Worm (Caenorhabditis elegans) whole organism, L1 larva: ENCODE results near the gene comt-1.

Experiments used
- F16B12.6 ChIP-seq: fragments of 150-350 bp; optimal IDR thresholded peaks from 2 replicates; lab custom pipeline; 2014; ENCODE audit warnings: missing biosample characterization, missing genetic modification characterization
- alr-1 ChIP-seq: fragments of 200-800 bp; sonication (Bioruptor generic); optimal IDR thresholded peaks from 2 replicates; lab custom pipeline; 2018; ENCODE audit warnings: borderline replicate concordance, mild to moderate bottlenecking, missing genetic modification characterization, missing compliant biosample characterization
- ama-1 ChIP-seq: fragments of 150-350 bp; optimal IDR thresholded peaks from 2 replicates; lab custom pipeline; 2014
- blmp-1 ChIP-seq: fragments of 150-350 bp; optimal IDR thresholded peaks from 2 replicates; lab custom pipeline; 2014; ENCODE audit warnings: missing biosample characterization, missing genetic modification characterization
- ceh-88 ChIP-seq: fragments of 200-800 bp; sonication (Bioruptor generic); IDR thresholded peaks from 2 replicates; pipeline ENCODE4 v1.3.6; 2022; ENCODE audit warnings: missing genetic modification characterization, missing compliant biosample characterization
- dpl-1 ChIP-seq, 3 experiments: fragments of 150-350 bp in 2 of 3; sonication (generic microtip) in 1 of 3; optimal IDR thresholded peaks; 2 replicates each; lab custom pipeline; 2014 to 2017; ENCODE audit warnings: missing biosample characterization in 3 of 3, missing genetic modification characterization in 3 of 3, missing genetic modification reagents in 3 of 3
- dsc-1 ChIP-seq: sonication (generic microtip); optimal IDR thresholded peaks from 2 replicates; lab custom pipeline; 2016; ENCODE audit warnings: mild to moderate bottlenecking, missing genetic modification characterization, missing compliant biosample characterization
- efl-1 ChIP-seq, 4 experiments: fragments of 150-350 bp; optimal IDR thresholded peaks in 3 of 4; peaks in 1 of 4; 1 replicate in 1 of 4; 2 replicates in 3 of 4; lab custom pipeline; 2014; ENCODE audit warnings: missing biosample characterization in 2 of 4, missing genetic modification characterization in 2 of 4, missing genetic modification reagents in 2 of 4
- elt-2 ChIP-seq: sonication (generic microtip); optimal IDR thresholded peaks from 2 replicates; lab custom pipeline; 2016; ENCODE audit warnings: missing genetic modification characterization, mild to moderate bottlenecking, inconsistent platforms, missing compliant biosample characterization, missing genetic modification reagents
- elt-3 ChIP-seq, 6 experiments: fragments of 150-350 bp in 1 of 6; sonication (generic microtip); optimal IDR thresholded peaks; 2 replicates each; lab custom pipeline; 2017 to 2018; ENCODE audit warnings: missing biosample characterization in 6 of 6, missing genetic modification characterization in 6 of 6, inconsistent platforms in 1 of 6
- ets-5 ChIP-seq: fragments of 200-800 bp; sonication (Bioruptor generic); IDR thresholded peaks from 2 replicates; pipeline ENCODE4 v1.3.6; 2022; ENCODE audit warnings: missing genetic modification characterization, missing compliant biosample characterization
- fkh-10 ChIP-seq: sonication (generic microtip); optimal IDR thresholded peaks from 2 replicates; lab custom pipeline; 2017; ENCODE audit warnings: missing biosample characterization, missing genetic modification reagents, missing genetic modification characterization
- grh-1 ChIP-seq: fragments of 200-800 bp; sonication (Bioruptor generic); IDR thresholded peaks from 2 replicates; pipeline ENCODE4 v1.3.6; 2022; ENCODE audit warnings: missing genetic modification reagents, missing genetic modification characterization, missing compliant biosample characterization
- irx-1 ChIP-seq: sonication (generic microtip); optimal IDR thresholded peaks from 2 replicates; lab custom pipeline; 2016; ENCODE audit warnings: missing genetic modification characterization, missing compliant biosample characterization
- lin-14 ChIP-seq: fragments of 200-800 bp; sonication (Bioruptor generic); optimal IDR thresholded peaks from 2 replicates; lab custom pipeline; 2018; ENCODE audit warnings: mild to moderate bottlenecking, missing genetic modification characterization, moderate library complexity, missing compliant biosample characterization
- lin-15B ChIP-seq: fragments of 150-350 bp; sonication (generic microtip); optimal IDR thresholded peaks from 3 replicates; lab custom pipeline; 2014; ENCODE audit warnings: missing biosample characterization, missing genetic modification characterization
- lin-35 ChIP-seq, 2 experiments: fragments of 150-350 bp; optimal IDR thresholded peaks; 2 replicates each; lab custom pipeline; 2014; ENCODE audit warnings: missing biosample characterization in 2 of 2, missing genetic modification characterization in 2 of 2, missing genetic modification reagents in 2 of 2
- lir-3 ChIP-seq: sonication (generic microtip); optimal IDR thresholded peaks from 2 replicates; lab custom pipeline; 2016; ENCODE audit warnings: mild to moderate bottlenecking, missing genetic modification characterization, moderate library complexity, missing compliant biosample characterization; ENCODE audit not compliant: poor library complexity
- lsy-2 ChIP-seq, 2 experiments: fragments of 150-350 bp; optimal IDR thresholded peaks; 2 replicates each; lab custom pipeline; 2014; ENCODE audit warnings: missing biosample characterization in 2 of 2, missing genetic modification characterization in 2 of 2
- mdl-1 ChIP-seq, 2 experiments: fragments of 150-350 bp; optimal IDR thresholded peaks; 2 replicates each; lab custom pipeline; 2014 to 2017; ENCODE audit warnings: missing biosample characterization in 2 of 2, missing genetic modification characterization in 2 of 2, inconsistent platforms in 1 of 2
- nhr-19 ChIP-seq: fragments of 200-800 bp; sonication (Bioruptor generic); conservative IDR thresholded peaks from 2 replicates; pipeline ENCODE4 v1.3.6; 2022; ENCODE audit warnings: missing genetic modification characterization, missing compliant biosample characterization
- nhr-20 ChIP-seq: sonication (generic microtip); optimal IDR thresholded peaks from 2 replicates; lab custom pipeline; 2016; ENCODE audit warnings: mild to moderate bottlenecking, missing genetic modification characterization, missing compliant biosample characterization
- nhr-237 ChIP-seq: fragments of 150-350 bp; optimal IDR thresholded peaks from 2 replicates; lab custom pipeline; 2014; ENCODE audit warnings: missing biosample characterization, missing genetic modification characterization
- nhr-47 ChIP-seq: sonication (generic microtip); optimal IDR thresholded peaks from 2 replicates; lab custom pipeline; 2016; ENCODE audit warnings: mild to moderate bottlenecking, missing genetic modification characterization, moderate library complexity, missing compliant biosample characterization
- nhr-71 ChIP-seq: sonication (generic microtip); optimal IDR thresholded peaks from 2 replicates; lab custom pipeline; 2016; ENCODE audit warnings: mild to moderate bottlenecking, missing genetic modification characterization, moderate library complexity, missing compliant biosample characterization
- nhr-85 ChIP-seq: sonication (generic microtip); peaks from one replicate; lab custom pipeline; 2016; ENCODE audit warnings: missing genetic modification characterization, inconsistent platforms, missing compliant biosample characterization
- nhr-90 ChIP-seq: sonication (generic microtip); optimal IDR thresholded peaks from 2 replicates; lab custom pipeline; 2016; ENCODE audit warnings: mild to moderate bottlenecking, missing genetic modification characterization, missing compliant biosample characterization; ENCODE audit not compliant: poor library complexity
- pag-3 ChIP-seq: sonication (generic microtip); optimal IDR thresholded peaks from 2 replicates; lab custom pipeline; 2017; ENCODE audit warnings: missing genetic modification characterization, mild to moderate bottlenecking, missing compliant biosample characterization, antibody characterized with exemption, borderline replicate concordance; ENCODE audit not compliant: insufficient read depth
- pax-3 ChIP-seq: fragments of 200-800 bp; sonication (Bioruptor generic); optimal IDR thresholded peaks from 2 replicates; lab custom pipeline; 2018; ENCODE audit warnings: mild to moderate bottlenecking, missing genetic modification characterization, moderate library complexity, missing compliant biosample characterization
- pqm-1 ChIP-seq: sonication (generic microtip); optimal IDR thresholded peaks from 3 replicates; lab custom pipeline; 2017; ENCODE audit warnings: missing biosample characterization, missing genetic modification characterization
- snu-23 ChIP-seq: sonication (generic microtip); optimal IDR thresholded peaks from 2 replicates; lab custom pipeline; 2016; ENCODE audit warnings: missing genetic modification characterization, missing compliant biosample characterization
- tlp-1 ChIP-seq: fragments of 150-350 bp; optimal IDR thresholded peaks from 2 replicates; lab custom pipeline; 2014; ENCODE audit warnings: missing biosample characterization, missing genetic modification characterization
- unc-130 ChIP-seq: fragments of 150-350 bp; optimal IDR thresholded peaks from 2 replicates; lab custom pipeline; 2017; ENCODE audit warnings: missing biosample characterization, missing genetic modification characterization, inconsistent platforms
- unc-86 ChIP-seq: sonication (generic microtip); optimal IDR thresholded peaks from 2 replicates; lab custom pipeline; 2016; ENCODE audit warnings: missing genetic modification characterization, missing compliant biosample characterization
- ztf-11 ChIP-seq, 2 experiments: sonication (generic microtip); optimal IDR thresholded peaks; 2 replicates each; lab custom pipeline; 2016 to 2017; ENCODE audit warnings: missing genetic modification characterization in 2 of 2, missing biosample characterization in 1 of 2, missing compliant biosample characterization in 1 of 2

The comt-1 gene

DNA sequence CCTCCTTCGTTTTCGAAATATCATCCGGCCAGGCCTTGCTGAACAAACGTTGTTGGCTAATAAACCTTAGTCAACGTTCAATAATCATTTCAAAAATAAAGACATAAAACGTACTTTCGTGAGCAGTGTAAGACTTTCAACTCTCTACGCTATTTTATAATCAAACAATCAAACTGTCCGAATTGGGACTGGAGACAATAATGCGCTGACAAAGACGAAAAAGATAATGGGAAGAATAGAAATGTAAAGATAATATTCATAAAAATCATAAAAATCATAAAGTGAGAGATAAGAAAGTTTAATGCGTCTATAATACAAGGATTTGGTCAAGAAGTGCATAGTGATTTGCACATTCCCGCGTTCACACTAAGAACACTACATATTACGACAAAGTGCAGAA is 20.5 kb downstream of the comt-1 start:
- TF ChIP-seq pqm-1 (peak; percentile 68), mdl-1 (tag; optimal IDR thresholded peaks at IDR 0.05; lab: Kevin White, UChicago) (no peak), nhr-85 (tag; lab: Kevin White, UChicago) (peak; percentile 28), dpl-1 (GFP tag; optimal IDR thresholded peaks at IDR 0.05; lab: Kevin White, UChicago) (peak in 1 of 3 experiments; percentile 29), elt-2 (tag; lab: Kevin White, UChicago) (peak; percentile 81), F16B12.6 (peak; percentile 35), nhr-71 (tag; lab: Kevin White, UChicago) (peak; percentile 9), efl-1 (optimal IDR thresholded peaks at IDR 0.05; lab: Kevin White, UChicago) (peak in 1 of 2 experiments; percentile 12), efl-1 (GFP tag; optimal IDR thresholded peaks at IDR 0.05 in 1 of 2; lab: Kevin White, UChicago) (peak in 1 of 2 experiments; percentile 86), tlp-1 (tag; lab: Kevin White, UChicago) (peak; percentile 11), pax-3 (no peak), ama-1 (lab: Kevin White, UChicago) (no peak)

DNA sequence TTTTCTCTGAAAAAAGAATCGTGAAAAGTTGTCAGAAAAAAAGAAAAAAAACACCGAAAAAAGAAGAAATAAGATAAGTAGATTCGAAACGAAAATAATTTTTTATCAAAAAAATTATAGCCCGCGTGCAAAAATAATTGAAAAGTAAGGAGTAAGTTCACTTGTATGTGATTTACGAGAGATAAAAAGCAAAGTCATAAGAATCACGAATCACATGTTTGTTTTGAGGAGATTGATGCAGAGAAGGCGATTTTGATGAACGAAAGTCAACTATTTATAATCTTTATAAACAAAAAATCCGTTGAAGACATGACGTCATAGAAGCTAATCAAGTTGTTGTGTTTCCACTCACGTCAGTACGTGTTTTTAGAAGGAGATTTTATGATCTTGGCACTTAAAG is 22.0 kb downstream of the comt-1 start, which contains the start of gene Y71H10B.1:
TSS of gene Y71H10B.1 (minus strand) at position 6 of the 400 bp plus-strand sequence.
- TF ChIP-seq unc-130 (tag; lab: Kevin White, UChicago) (peak; percentile 7), ceh-88 (GFP tag; lab: Robert Waterston, UW) (no peak), tlp-1 (tag; lab: Kevin White, UChicago) (no peak), snu-23 (GFP tag; lab: Kevin White, UChicago) (peak; percentile 15), dsc-1 (tag; lab: Kevin White, UChicago) (peak; percentile 5), lir-3 (peak; percentile 22), fkh-10 (no peak), lin-15B (tag; lab: Kevin White, UChicago) (no peak), alr-1 (no peak), pag-3 (tag; lab: Kevin White, UChicago) (no peak), ets-5 (no peak), elt-3 (tag; optimal IDR thresholded peaks at IDR 0.05; lab: Kevin White, UChicago) (peak in 2 of 6 experiments; percentile 46 to 66), elt-2 (tag; lab: Kevin White, UChicago) (no peak), lsy-2 (tag; optimal IDR thresholded peaks at IDR 0.05; lab: Kevin White, UChicago) (no peak), unc-86 (tag; lab: Kevin White, UChicago) (no peak), nhr-90 (peak; percentile 40), nhr-237 (tag; lab: Kevin White, UChicago) (no peak), lin-14 (GFP tag; lab: Kevin White, UChicago) (peak; percentile 43), blmp-1 (tag; lab: Kevin White, UChicago) (peak; percentile 27), nhr-47 (tag; lab: Kevin White, UChicago) (peak; percentile 40), nhr-20 (peak; percentile 57), nhr-19 (peak; percentile 15; the same call in 1 of the 2 replicates), ztf-11 (tag; optimal IDR thresholded peaks at IDR 0.05; lab: Kevin White, UChicago) (no peak), nhr-71 (tag; lab: Kevin White, UChicago) (peak; percentile 70), lin-35 (GFP tag; optimal IDR thresholded peaks at IDR 0.05; lab: Kevin White, UChicago) (peak in 1 of 2 experiments; percentile 32), nhr-85 (tag; lab: Kevin White, UChicago) (peak; percentile 88)
- TF ChIP-seq, all 84 proteins: peak for 14

DNA sequence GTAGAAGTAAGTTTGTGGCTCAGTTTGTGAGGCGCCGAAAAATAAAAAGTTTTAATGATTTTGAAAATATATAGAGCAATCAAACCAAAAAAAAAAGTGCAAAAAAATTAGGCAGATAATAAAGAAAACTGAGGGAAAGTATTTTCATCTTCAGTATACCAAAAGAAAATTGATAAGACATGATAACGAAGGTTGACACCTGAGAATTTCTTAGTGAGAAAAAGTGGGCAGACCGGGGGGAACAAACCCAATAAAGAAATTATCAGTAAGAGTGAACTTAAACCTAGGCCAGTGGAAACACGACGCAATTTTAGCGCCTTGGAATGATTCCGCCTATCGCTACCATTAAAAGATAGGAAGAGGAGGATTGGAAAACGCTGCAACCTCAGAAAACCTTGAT is 23.7 kb downstream of the comt-1 start:
- TF ChIP-seq grh-1 (GFP tag; lab: Robert Waterston, UW), result no peak
- TF ChIP-seq lin-35 (GFP tag; optimal IDR thresholded peaks at IDR 0.05; lab: Kevin White, UChicago), result peak in 1 of 2 experiments; percentile 16
- TF ChIP-seq irx-1 (tag; lab: Kevin White, UChicago), result no peak
- TF ChIP-seq elt-3 (tag; optimal IDR thresholded peaks at IDR 0.05; lab: Kevin White, UChicago), result peak in 1 of 6 experiments; percentile 4
- TF ChIP-seq elt-2 (tag; lab: Kevin White, UChicago), result peak; percentile 78
- TF ChIP-seq blmp-1 (tag; lab: Kevin White, UChicago), result peak; percentile 7
- peak; percentile 25 for TF ChIP-seq pqm-1
